Fruit fly (Drosophila melanogaster) whole organism, prepupa: ENCODE measurements around the gene SdhAL.

Experiments
- Blimp-1 ChIP-seq: fragments of 200-800 bp; sonication (Bioruptor generic); optimal IDR thresholded peaks from 3 replicates; lab custom pipeline; 2017; ENCODE audit warnings: missing biosample characterization, missing genetic modification characterization, mild to moderate bottlenecking, moderate library complexity, missing genetic modification reagents
- CG10669 ChIP-seq: fragments of 200-800 bp; sonication (Bioruptor generic); optimal IDR thresholded peaks from 3 replicates; lab custom pipeline; 2018; ENCODE audit warnings: missing biosample characterization, mild to moderate bottlenecking, missing genetic modification characterization, moderate library complexity
- CG11294 ChIP-seq: fragments of 200-800 bp; sonication (Bioruptor generic); IDR thresholded peaks from 2 replicates; pipeline ENCODE4 v1.3.6; 2022; ENCODE audit warnings: missing biosample characterization, missing genetic modification characterization
- CG11762 ChIP-seq: fragments of 200-800 bp; sonication (Bioruptor generic); optimal IDR thresholded peaks from 3 replicates; lab custom pipeline; 2016; ENCODE audit warnings: missing biosample characterization, missing genetic modification characterization; ENCODE audit not compliant: insufficient read depth
- CG11902 ChIP-seq: fragments of 200-800 bp; sonication (Bioruptor generic); optimal IDR thresholded peaks from 3 replicates; lab custom pipeline; 2016; ENCODE audit warnings: missing biosample characterization, missing genetic modification characterization
- CG15336 ChIP-seq: fragments of 200-800 bp; sonication (Bioruptor generic); IDR thresholded peaks from 2 replicates; pipeline ENCODE4 v1.3.6; 2022; ENCODE audit warnings: missing biosample characterization, missing genetic modification characterization
- CG3032 ChIP-seq: fragments of 200-800 bp; optimal IDR thresholded peaks from 2 replicates; lab custom pipeline; 2019; ENCODE audit warnings: missing biosample characterization, mild to moderate bottlenecking, missing genetic modification characterization, moderate library complexity
- CG32006 ChIP-seq: fragments of 200-800 bp; sonication (Bioruptor generic); optimal IDR thresholded peaks from 3 replicates; lab custom pipeline; 2017; ENCODE audit warnings: missing biosample characterization, mild to moderate bottlenecking, missing genetic modification characterization
- CG34406 ChIP-seq: fragments of 200-800 bp; sonication (Bioruptor generic); optimal IDR thresholded peaks from 3 replicates; lab custom pipeline; 2016; ENCODE audit warnings: missing biosample characterization, missing genetic modification characterization
- CG6163 ChIP-seq: fragments of 200-800 bp; sonication (Bioruptor generic); IDR thresholded peaks from 3 replicates; pipeline ENCODE4 v1.3.6; 2022; ENCODE audit warnings: missing biosample characterization, missing genetic modification characterization
- CG6792 ChIP-seq: fragments of 200-800 bp; sonication (Bioruptor generic); optimal IDR thresholded peaks from 3 replicates; lab custom pipeline; 2016; ENCODE audit warnings: missing biosample characterization, missing genetic modification characterization
- CG7368 ChIP-seq: fragments of 200-800 bp; sonication (Bioruptor generic); optimal IDR thresholded peaks from 3 replicates; lab custom pipeline; 2016; ENCODE audit warnings: missing biosample characterization, missing genetic modification characterization
- CG8319 ChIP-seq: fragments of 200-800 bp; sonication (Bioruptor generic); optimal IDR thresholded peaks from 3 replicates; lab custom pipeline; 2016; ENCODE audit warnings: missing biosample characterization, missing genetic modification characterization
- CG8632 ChIP-seq: fragments of 200-800 bp; sonication (Bioruptor generic); optimal IDR thresholded peaks from 3 replicates; lab custom pipeline; 2016; ENCODE audit warnings: missing biosample characterization, missing genetic modification characterization
- CG9139 ChIP-seq: fragments of 200-800 bp; sonication (Bioruptor generic); optimal IDR thresholded peaks from 3 replicates; lab custom pipeline; 2017; ENCODE audit warnings: missing biosample characterization, mild to moderate bottlenecking, missing genetic modification characterization
- Eip75B ChIP-seq: fragments of 200-800 bp; sonication (Bioruptor generic); optimal IDR thresholded peaks from 3 replicates; lab custom pipeline; 2016; ENCODE audit warnings: missing biosample characterization, missing genetic modification characterization
- Eip78C ChIP-seq: fragments of 200-800 bp; sonication (Bioruptor generic); peaks from one replicate; lab custom pipeline; 2016; ENCODE audit warnings: missing biosample characterization, missing genetic modification characterization
- Ets21C ChIP-seq: fragments of 200-800 bp; sonication (Bioruptor generic); optimal IDR thresholded peaks from 3 replicates; lab custom pipeline; 2016; ENCODE audit warnings: missing biosample characterization, missing genetic modification characterization
- Ets96B ChIP-seq: fragments of 200-800 bp; optimal IDR thresholded peaks from 2 replicates; lab custom pipeline; 2019; ENCODE audit warnings: missing biosample characterization, mild to moderate bottlenecking, missing genetic modification characterization, moderate library complexity
- Gug ChIP-seq: fragments of 200-800 bp; sonication (Bioruptor generic); IDR thresholded peaks from 2 replicates; pipeline ENCODE4 v1.3.6; 2022; ENCODE audit warnings: missing biosample characterization, missing genetic modification characterization
- Hr39 ChIP-seq: fragments of 200-800 bp; sonication (Bioruptor generic); optimal IDR thresholded peaks from 2 replicates; lab custom pipeline; 2016; ENCODE audit warnings: missing biosample characterization, missing genetic modification characterization
- Hr4 ChIP-seq: fragments of 200-800 bp; sonication (Bioruptor generic); optimal IDR thresholded peaks from 3 replicates; lab custom pipeline; 2016; ENCODE audit warnings: missing biosample characterization, missing genetic modification characterization
- Lpt ChIP-seq: fragments of 200-800 bp; sonication (Bioruptor generic); optimal IDR thresholded peaks from 3 replicates; lab custom pipeline; 2016; ENCODE audit warnings: missing biosample characterization, missing genetic modification characterization
- Met ChIP-seq: fragments of 200-800 bp; sonication (Bioruptor generic); optimal IDR thresholded peaks from 3 replicates; lab custom pipeline; 2016; ENCODE audit warnings: missing biosample characterization, missing genetic modification characterization
- OdsH ChIP-seq: fragments of 200-800 bp; sonication (Bioruptor generic); optimal IDR thresholded peaks from 3 replicates; lab custom pipeline; 2016; ENCODE audit warnings: missing biosample characterization, missing genetic modification characterization
- Sox102F ChIP-seq: fragments of 200-800 bp; sonication (Bioruptor generic); optimal IDR thresholded peaks from 2 replicates; lab custom pipeline; 2016; ENCODE audit warnings: missing biosample characterization, mild to moderate bottlenecking, missing genetic modification characterization
- Sox15 ChIP-seq: fragments of 200-800 bp; sonication (Bioruptor generic); optimal IDR thresholded peaks from 3 replicates; lab custom pipeline; 2016; ENCODE audit warnings: missing biosample characterization, missing genetic modification characterization
- achi ChIP-seq: fragments of 200-800 bp; sonication (Bioruptor generic); optimal IDR thresholded peaks from 3 replicates; lab custom pipeline; 2016; ENCODE audit warnings: missing biosample characterization, missing genetic modification characterization
- acj6 ChIP-seq: fragments of 200-800 bp; sonication (Bioruptor generic); optimal IDR thresholded peaks from 3 replicates; lab custom pipeline; 2016; ENCODE audit warnings: missing biosample characterization, missing genetic modification characterization
- cyc ChIP-seq: fragments of 200-800 bp; sonication (Bioruptor generic); optimal IDR thresholded peaks from 3 replicates; lab custom pipeline; 2016; ENCODE audit warnings: missing biosample characterization, missing genetic modification characterization
- dac ChIP-seq: fragments of 200-800 bp; sonication (Bioruptor generic); optimal IDR thresholded peaks from 2 replicates; lab custom pipeline; 2017; ENCODE audit warnings: missing biosample characterization, mild to moderate bottlenecking, missing genetic modification characterization
- dsx ChIP-seq: fragments of 200-800 bp; optimal IDR thresholded peaks from 3 replicates; lab custom pipeline; 2019; ENCODE audit warnings: missing biosample characterization, mild to moderate bottlenecking, missing genetic modification characterization, moderate library complexity; ENCODE audit not compliant: poor library complexity, severe bottlenecking
- eg ChIP-seq: fragments of 200-800 bp; sonication (Bioruptor generic); IDR thresholded peaks from 3 replicates; pipeline ENCODE4 v1.3.6; 2022; ENCODE audit warnings: missing biosample characterization, missing genetic modification characterization
- fd85E ChIP-seq: fragments of 200-800 bp; sonication (Bioruptor generic); optimal IDR thresholded peaks from 3 replicates; lab custom pipeline; 2016; ENCODE audit warnings: missing biosample characterization, missing genetic modification characterization
- lz ChIP-seq: fragments of 200-800 bp; sonication (Bioruptor generic); optimal IDR thresholded peaks from 3 replicates; lab custom pipeline; 2016; ENCODE audit warnings: missing biosample characterization, missing genetic modification characterization
- net ChIP-seq: fragments of 200-800 bp; sonication (Bioruptor generic); optimal IDR thresholded peaks from 3 replicates; lab custom pipeline; 2016; ENCODE audit warnings: missing biosample characterization, missing genetic modification characterization
- ss ChIP-seq, 2 experiments: fragments of 200-800 bp; sonication (Bioruptor generic); optimal IDR thresholded peaks; 2 replicates in 1 of 2; 3 replicates in 1 of 2; lab custom pipeline; 2017 to 2018; ENCODE audit warnings: mild to moderate bottlenecking in 2 of 2, missing biosample characterization in 2 of 2, missing genetic modification characterization in 2 of 2, moderate library complexity in 1 of 2
- svp ChIP-seq: fragments of 200-800 bp; sonication (Bioruptor generic); peaks from one replicate; lab custom pipeline; 2016; ENCODE audit warnings: missing biosample characterization, missing genetic modification characterization
- topi ChIP-seq: fragments of 200-800 bp; sonication (Bioruptor generic); optimal IDR thresholded peaks from 3 replicates; lab custom pipeline; 2016; ENCODE audit warnings: missing biosample characterization, missing genetic modification characterization

Gene SdhAL

dm6 chr3L:11896756-11897155 is 27.8 kb downstream of the SdhAL start (continued):
- TF ChIP-seq CG15336 (GFP tag; lab: Robert Waterston, UW), result no peak
- TF ChIP-seq Met (GFP tag; lab: Kevin White, UChicago), result peak; percentile 4
- no peak for TF ChIP-seq Sox102F (GFP tag; lab: Kevin White, UChicago)
- TF ChIP-seq CG11294 (GFP tag; lab: Robert Waterston, UW), result no peak
- no peak for TF ChIP-seq CG6792
- no peak for TF ChIP-seq net (GFP tag; lab: Kevin White, UChicago)
- TF ChIP-seq svp (GFP tag; lab: Kevin White, UChicago), result peak; percentile 58

- no peak for TF ChIP-seq Ets21C (GFP tag; lab: Kevin White, UChicago)
- no peak for TF ChIP-seq Met (GFP tag; lab: Kevin White, UChicago)
- no peak for TF ChIP-seq acj6 (GFP tag; lab: Kevin White, UChicago)
Measured at dm6 chr3L:11892766-11893165, 31.8 kb downstream of the SdhAL start.

- TF ChIP-seq Lpt (no peak), CG8319 (no peak), lz (GFP tag; lab: Kevin White, UChicago) (no peak), CG11902 (GFP tag; lab: Kevin White, UChicago) (no peak), OdsH (no peak), CG11294 (GFP tag; lab: Robert Waterston, UW) (no peak), CG10669 (no peak), Blimp-1 (GFP tag; lab: Kevin White, UChicago) (no peak), CG7368 (GFP tag; lab: Kevin White, UChicago) (no peak), dsx (GFP tag; lab: Kevin White, UChicago) (no peak)
Measured at dm6 chr3L:11888910-11889309, 35.6 kb downstream of the SdhAL start, which contains the start of gene CG5897. TSS of gene CG5897 (minus strand) at chr3L:11889010.

- TF ChIP-seq CG9139 (no peak), Lpt (no peak)
Measured at dm6 chr3L:11881084-11881483, 43.5 kb downstream of the SdhAL start, which contains the start of gene CCDC151. TSS of gene CCDC151 (plus strand) at chr3L:11881384.

dm6 chr3L:11878815-11879214 is 45.7 kb downstream of the SdhAL start, which contains the start of gene Sprn:
TSS of gene Sprn (plus strand) at chr3L:11879115.
- TF ChIP-seq dsx (GFP tag; lab: Kevin White, UChicago), result no peak
- TF ChIP-seq CG9139, result no peak
- no peak for TF ChIP-seq Gug (GFP tag; lab: Robert Waterston, UW)
- no peak for TF ChIP-seq dac (GFP tag; lab: Kevin White, UChicago)
- TF ChIP-seq Sox102F (GFP tag; lab: Kevin White, UChicago), result no peak
- no peak for TF ChIP-seq CG11762 (GFP tag; lab: Kevin White, UChicago)
- no peak for TF ChIP-seq lz (GFP tag; lab: Kevin White, UChicago)
- no peak for TF ChIP-seq Hr4
- no peak for TF ChIP-seq eg
- no peak for TF ChIP-seq fd85E (GFP tag; lab: Kevin White, UChicago)
- TF ChIP-seq CG6792, result no peak
- TF ChIP-seq net (GFP tag; lab: Kevin White, UChicago), result no peak

dm6 chr3L:11876036-11876435 is 48.5 kb downstream of the SdhAL start:
- TF ChIP-seq Hr39 (GFP tag; lab: Kevin White, UChicago), result no peak

- TF ChIP-seq CG11902 (GFP tag; lab: Kevin White, UChicago) (no peak), CG7368 (GFP tag; lab: Kevin White, UChicago) (peak; percentile 19), CG10669 (peak; percentile 35), ss (GFP tag; optimal IDR thresholded peaks at IDR 0.05; lab: Kevin White, UChicago) (peak in 1 of 2 experiments; percentile 13), Sox15 (no peak), achi (peak; percentile 16), eg (0 out of 3 replicates have a peak, but pooled peaks have one; percentile 32), Met (GFP tag; lab: Kevin White, UChicago) (no peak), Ets96B (peak; percentile 24), cyc (peak; percentile 15), Gug (GFP tag; lab: Robert Waterston, UW) (peak; percentile 23; the same call in 1 of the 2 replicates), svp (GFP tag; lab: Kevin White, UChicago) (peak; percentile 61), CG3032 (tag; lab: Kevin White, UChicago) (peak; percentile 7), CG6163 (GFP tag; lab: Robert Waterston, UW) (peak; percentile 56; the same call in 1 of the 3 replicates), Eip75B (GFP tag; lab: Kevin White, UChicago) (no peak), CG8632 (GFP tag; lab: Kevin White, UChicago) (no peak), Eip78C (GFP tag; lab: Kevin White, UChicago) (peak; percentile 78), CG32006 (GFP tag; lab: Kevin White, UChicago) (peak; percentile 17), CG34406 (GFP tag; lab: Kevin White, UChicago) (no peak), OdsH (peak; percentile 12), topi (GFP tag; lab: Kevin White, UChicago) (peak; percentile 8)
Measured at dm6 chr3L:11874758-11875157, 49.8 kb downstream of the SdhAL start.
